Worm (Caenorhabditis elegans) whole organism, L4/young adult: ENCODE measurements around the gene ctsa-4.1.

Experiments
- dao-5 ChIP-seq: sonication (generic microtip); optimal IDR thresholded peaks from 2 replicates; lab custom pipeline; 2016; ENCODE audit warnings: missing genotype, missing genetic modification characterization, moderate library complexity, missing compliant biosample characterization
- him-1 ChIP-seq: sonication (generic microtip); optimal IDR thresholded peaks from 2 replicates; lab custom pipeline; 2016; ENCODE audit warnings: missing genotype, missing genetic modification reagents, missing genetic modification characterization, missing compliant biosample characterization

DNA sequence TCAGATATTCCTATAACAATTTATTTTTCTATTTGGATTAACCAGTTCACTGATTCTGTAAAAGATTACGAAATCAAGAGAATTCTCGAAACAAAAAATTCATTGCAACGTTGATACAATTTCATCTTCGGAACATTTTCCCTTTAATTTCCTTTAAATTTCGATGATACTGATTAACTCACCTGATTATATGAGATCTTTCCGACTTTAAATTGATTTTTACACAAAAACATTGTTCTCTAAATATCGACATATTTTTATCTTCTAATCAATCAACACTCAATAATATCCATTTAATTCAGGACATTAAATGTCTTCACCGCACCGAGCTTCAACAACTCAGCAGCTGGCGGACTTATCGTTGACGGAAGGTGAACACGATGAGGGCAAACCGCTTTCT, 4.2 kb downstream of the ctsa-4.1 start, which contains the start of gene lin-23:
- TF ChIP-seq him-1 (tag; lab: Kevin White, UChicago) (no peak), dao-5 (tag; lab: Kevin White, UChicago) (no peak)
